Worm (Caenorhabditis elegans) whole organism, L3 larva: Measurements from ENCODE around the gene H25K10.1.

ENCODE experiments used
- aly-2 ChIP-seq: fragments of 150-350 bp; optimal IDR thresholded peaks from 2 replicates; lab custom pipeline; 2014; ENCODE audit warnings: missing biosample characterization, missing genetic modification characterization
- ama-1 ChIP-seq: fragments of 150-350 bp; optimal IDR thresholded peaks from 2 replicates; lab custom pipeline; 2018
- ceh-82 ChIP-seq: fragments of 150-350 bp; optimal IDR thresholded peaks from 2 replicates; lab custom pipeline; 2014; ENCODE audit warnings: missing biosample characterization, missing genetic modification characterization
- ceh-9 ChIP-seq: sonication (generic microtip); optimal IDR thresholded peaks from 2 replicates; lab custom pipeline; 2018; ENCODE audit warnings: missing biosample characterization, missing genetic modification characterization
- daf-12 ChIP-seq: fragments of 150-350 bp; optimal IDR thresholded peaks from 2 replicates; lab custom pipeline; 2014; ENCODE audit warnings: missing biosample characterization, missing genetic modification reagents, missing genetic modification characterization
- egl-27 ChIP-seq: sonication (generic microtip); optimal IDR thresholded peaks from 4 replicates; lab custom pipeline; 2017; ENCODE audit warnings: missing biosample characterization, missing genetic modification reagents, missing genetic modification characterization
- egl-5 ChIP-seq: fragments of 150-350 bp; optimal IDR thresholded peaks from 2 replicates; lab custom pipeline; 2017; ENCODE audit warnings: missing biosample characterization, missing genetic modification reagents, missing genetic modification characterization, inconsistent platforms
- elt-1 ChIP-seq: fragments of 150-350 bp; optimal IDR thresholded peaks from 2 replicates; lab custom pipeline; 2014; ENCODE audit warnings: missing biosample characterization, missing genetic modification characterization
- elt-3 ChIP-seq, 3 experiments: fragments of 150-350 bp in 1 of 3; sonication (generic microtip) in 2 of 3; optimal IDR thresholded peaks; 2 replicates in 2 of 3; 4 replicates in 1 of 3; lab custom pipeline; 2014 to 2017; ENCODE audit warnings: missing biosample characterization in 3 of 3, missing genetic modification characterization in 3 of 3
- eor-1 ChIP-seq, 2 experiments: fragments of 150-350 bp; optimal IDR thresholded peaks; 2 replicates each; lab custom pipeline; 2014 to 2018; ENCODE audit warnings: missing biosample characterization in 2 of 2, missing genetic modification characterization in 2 of 2
- fkh-10 ChIP-seq: sonication (generic microtip); optimal IDR thresholded peaks from 2 replicates; lab custom pipeline; 2017; ENCODE audit warnings: missing biosample characterization, missing genetic modification reagents, missing genetic modification characterization
- fkh-2 ChIP-seq: fragments of 150-350 bp; optimal IDR thresholded peaks from 2 replicates; lab custom pipeline; 2014; ENCODE audit warnings: missing biosample characterization, missing genetic modification reagents, missing genetic modification characterization
- fos-1 ChIP-seq: fragments of 150-350 bp; optimal IDR thresholded peaks from 2 replicates; lab custom pipeline; 2014; ENCODE audit warnings: missing biosample characterization, missing genetic modification characterization
- hmg-11 ChIP-seq: sonication (generic microtip); optimal IDR thresholded peaks from 2 replicates; lab custom pipeline; 2016; ENCODE audit warnings: missing genetic modification characterization, missing compliant biosample characterization
- lin-39 ChIP-seq: fragments of 150-350 bp; optimal IDR thresholded peaks from 2 replicates; lab custom pipeline; 2018; ENCODE audit warnings: missing biosample characterization, missing genetic modification reagents, missing genetic modification characterization
- mdl-1 ChIP-seq: fragments of 150-350 bp; optimal IDR thresholded peaks from 2 replicates; lab custom pipeline; 2014; ENCODE audit warnings: missing biosample characterization, missing genetic modification characterization
- nfya-1 ChIP-seq: sonication (generic microtip); optimal IDR thresholded peaks from 2 replicates; lab custom pipeline; 2017; ENCODE audit warnings: missing genetic modification characterization, mild to moderate bottlenecking, missing compliant biosample characterization, antibody characterized with exemption, moderate library complexity; ENCODE audit not compliant: insufficient read depth
- nhr-11 ChIP-seq: fragments of 150-350 bp; optimal IDR thresholded peaks from 2 replicates; lab custom pipeline; 2014; ENCODE audit warnings: missing biosample characterization, missing genetic modification characterization
- nhr-12 ChIP-seq: fragments of 150-350 bp; optimal IDR thresholded peaks from 2 replicates; lab custom pipeline; 2014; ENCODE audit warnings: missing biosample characterization, missing genetic modification characterization
- nhr-237 ChIP-seq: fragments of 150-350 bp; optimal IDR thresholded peaks from 2 replicates; lab custom pipeline; 2014; ENCODE audit warnings: missing biosample characterization, missing genetic modification characterization
- nhr-25 ChIP-seq: sonication (generic microtip); optimal IDR thresholded peaks from 2 replicates; lab custom pipeline; 2017; ENCODE audit warnings: missing biosample characterization, missing genetic modification characterization
- nhr-28 ChIP-seq: fragments of 150-350 bp; optimal IDR thresholded peaks from 2 replicates; lab custom pipeline; 2014; ENCODE audit warnings: missing biosample characterization, missing genetic modification characterization
- nhr-67 ChIP-seq: fragments of 150-350 bp; optimal IDR thresholded peaks from 2 replicates; lab custom pipeline; 2014; ENCODE audit warnings: missing biosample characterization, missing genetic modification characterization
- nhr-76 ChIP-seq: fragments of 150-350 bp; sonication (generic microtip); optimal IDR thresholded peaks from 5 replicates; lab custom pipeline; 2014; ENCODE audit warnings: missing biosample characterization, missing genetic modification characterization
- nhr-77 ChIP-seq: fragments of 150-350 bp; optimal IDR thresholded peaks from 2 replicates; lab custom pipeline; 2014; ENCODE audit warnings: missing biosample characterization, missing genetic modification characterization
- pha-4 ChIP-seq: fragments of 150-350 bp; optimal IDR thresholded peaks from 2 replicates; lab custom pipeline; 2014; ENCODE audit warnings: missing biosample characterization, missing genetic modification reagents, missing genetic modification characterization
- pqm-1 ChIP-seq: fragments of 150-350 bp; optimal IDR thresholded peaks from 2 replicates; lab custom pipeline; 2017; ENCODE audit warnings: missing biosample characterization, missing genetic modification characterization, inconsistent platforms
- sea-2 ChIP-seq: fragments of 150-350 bp; sonication (generic microtip); optimal IDR thresholded peaks from 4 replicates; lab custom pipeline; 2014; ENCODE audit warnings: missing biosample characterization, missing genetic modification reagents, missing genetic modification characterization
- skn-1 ChIP-seq: fragments of 150-350 bp; optimal IDR thresholded peaks from 2 replicates; lab custom pipeline; 2014; ENCODE audit warnings: missing biosample characterization, missing genetic modification characterization
- snpc-4 ChIP-seq: fragments of 150-350 bp; optimal IDR thresholded peaks from 2 replicates; lab custom pipeline; 2014; ENCODE audit warnings: missing biosample characterization, missing genetic modification characterization
- unc-62 ChIP-seq: fragments of 150-350 bp; sonication (generic microtip); optimal IDR thresholded peaks from 4 replicates; lab custom pipeline; 2014; ENCODE audit warnings: missing biosample characterization, missing genetic modification reagents, missing genetic modification characterization
- ztf-11 ChIP-seq: fragments of 150-350 bp; optimal IDR thresholded peaks from 2 replicates; lab custom pipeline; 2014; ENCODE audit warnings: missing biosample characterization, missing genetic modification characterization
- ztf-4 ChIP-seq: fragments of 150-350 bp; optimal IDR thresholded peaks from 2 replicates; lab custom pipeline; 2014; ENCODE audit warnings: missing biosample characterization, missing genetic modification characterization

H25K10.1 gene

ce11 chrIV:16216165-16216564 is 14.0 kb downstream of the H25K10.1 start:
- TF ChIP-seq mdl-1 (tag; lab: Kevin White, UChicago), result no peak
- no peak for TF ChIP-seq snpc-4
- no peak for TF ChIP-seq nhr-28 (tag; lab: Kevin White, UChicago)
- no peak for TF ChIP-seq elt-1
- no peak for TF ChIP-seq daf-12 (tag; lab: Kevin White, UChicago)
- no peak for TF ChIP-seq fkh-10 (GFP tag; lab: Kevin White, UChicago)
- no peak for TF ChIP-seq elt-3 (tag; optimal IDR thresholded peaks at IDR 0.05; lab: Kevin White, UChicago)
- TF ChIP-seq pha-4, result no peak
- TF ChIP-seq nhr-12 (tag; lab: Kevin White, UChicago), result no peak
- TF ChIP-seq egl-5 (tag; lab: Kevin White, UChicago), result no peak
- no peak for TF ChIP-seq nhr-237

ce11 chrIV:16220688-16221087 is 18.5 kb downstream of the H25K10.1 start:
- no peak for TF ChIP-seq ztf-4 (tag; lab: Kevin White, UChicago)
- TF ChIP-seq nhr-67, result no peak
- TF ChIP-seq sea-2 (GFP tag; lab: Kevin White, UChicago), result no peak
- no peak for TF ChIP-seq hmg-11 (tag; lab: Kevin White, UChicago)
- no peak for TF ChIP-seq ztf-11 (tag; lab: Kevin White, UChicago)
- TF ChIP-seq nhr-12 (tag; lab: Kevin White, UChicago), result no peak
- TF ChIP-seq pqm-1 (tag; lab: Kevin White, UChicago), result no peak
- TF ChIP-seq skn-1 (tag; lab: Kevin White, UChicago), result no peak
- no peak for TF ChIP-seq nhr-28 (tag; lab: Kevin White, UChicago)
- no peak for TF ChIP-seq nfya-1 (tag; lab: Kevin White, UChicago)
- no peak for TF ChIP-seq nhr-25 (tag; lab: Kevin White, UChicago)
- no peak for TF ChIP-seq ama-1 (lab: Kevin White, UChicago)
- TF ChIP-seq, all 47 proteins: peak for 0

- TF ChIP-seq nhr-67 (no peak), lin-39 (tag; lab: Kevin White, UChicago) (no peak), aly-2 (tag; lab: Kevin White, UChicago) (no peak), nhr-76 (tag; lab: Kevin White, UChicago) (no peak), egl-5 (tag; lab: Kevin White, UChicago) (no peak), ztf-4 (tag; lab: Kevin White, UChicago) (no peak), nhr-25 (tag; lab: Kevin White, UChicago) (no peak), daf-12 (tag; lab: Kevin White, UChicago) (no peak), ceh-9 (tag; lab: Kevin White, UChicago) (no peak), fkh-2 (tag; lab: Kevin White, UChicago) (no peak), ztf-11 (tag; lab: Kevin White, UChicago) (no peak), snpc-4 (no peak)
Observed at ce11 chrIV:16221559-16221958, 19.4 kb downstream of the H25K10.1 start, which contains the start of gene srv-11. srv-11 (minus strand) TSS chrIV:16221659.

- TF ChIP-seq eor-1 (tag; optimal IDR thresholded peaks at IDR 0.05; lab: Kevin White, UChicago) (no peak), snpc-4 (no peak), nhr-77 (no peak), aly-2 (tag; lab: Kevin White, UChicago) (no peak), fos-1 (no peak), ceh-9 (tag; lab: Kevin White, UChicago) (no peak), egl-5 (tag; lab: Kevin White, UChicago) (no peak), nhr-11 (tag; lab: Kevin White, UChicago) (no peak), unc-62 (GFP tag; lab: Kevin White, UChicago) (no peak)
- TF ChIP-seq, all 47 proteins: peak for 0
Observed at ce11 chrIV:16225747-16226146, 23.6 kb downstream of the H25K10.1 start, which contains the start of gene H25K10.4. H25K10.4 (plus strand) TSS chrIV:16226047.

- no peak for TF ChIP-seq nfya-1 (tag; lab: Kevin White, UChicago)
- no peak for TF ChIP-seq aly-2 (tag; lab: Kevin White, UChicago)
- no peak for TF ChIP-seq ceh-82
- TF ChIP-seq daf-12 (tag; lab: Kevin White, UChicago), result no peak
- TF ChIP-seq pqm-1 (tag; lab: Kevin White, UChicago), result no peak
- TF ChIP-seq nhr-28 (tag; lab: Kevin White, UChicago), result no peak
- no peak for TF ChIP-seq egl-27 (tag; lab: Kevin White, UChicago)
- TF ChIP-seq fkh-10 (GFP tag; lab: Kevin White, UChicago), result no peak
Observed at ce11 chrIV:16230464-16230863, 28.3 kb downstream of the H25K10.1 start.
